Worm (Caenorhabditis elegans) whole organism, young adult: ENCODE data around the gene Y69A2AR.22.

ENCODE experiments used
- B0019.2 ChIP-seq: fragments of 200-800 bp; sonication (Bioruptor generic); conservative IDR thresholded peaks from 2 replicates; pipeline ENCODE4 v1.3.6; 2022; ENCODE audit warnings: missing genetic modification reagents, missing genetic modification characterization, missing compliant biosample characterization
- B0261.1 ChIP-seq: sonication (generic microtip); optimal IDR thresholded peaks from 2 replicates; lab custom pipeline; 2016; ENCODE audit warnings: mild to moderate bottlenecking, missing genetic modification characterization, moderate library complexity, missing compliant biosample characterization
- C17E4.6 ChIP-seq: fragments of 200-800 bp; sonication (Bioruptor generic); IDR thresholded peaks from 2 replicates; pipeline ENCODE4 v1.3.6; 2022; ENCODE audit warnings: missing genetic modification reagents, missing genetic modification characterization, missing compliant biosample characterization
- F37B4.10 ChIP-seq: fragments of 200-800 bp; sonication (Bioruptor generic); IDR thresholded peaks from 2 replicates; pipeline ENCODE4 v1.3.6; 2022; ENCODE audit warnings: missing genetic modification characterization, missing compliant biosample characterization
- F49E8.2 ChIP-seq: sonication (generic microtip); optimal IDR thresholded peaks from 3 replicates; lab custom pipeline; 2017; ENCODE audit warnings: missing genetic modification characterization, mild to moderate bottlenecking, missing compliant biosample characterization, antibody characterized with exemption, moderate library complexity; ENCODE audit not compliant: insufficient read depth
- F57A8.1 ChIP-seq: fragments of 200-800 bp; sonication (Bioruptor generic); optimal IDR thresholded peaks from 2 replicates; lab custom pipeline; 2018; ENCODE audit warnings: mild to moderate bottlenecking, missing genetic modification characterization, moderate library complexity, missing compliant biosample characterization
- K11D2.4 ChIP-seq: fragments of 200-800 bp; sonication (Bioruptor generic); IDR thresholded peaks from 2 replicates; pipeline ENCODE4 v1.3.6; 2022; ENCODE audit warnings: missing genetic modification reagents, missing genetic modification characterization, missing compliant biosample characterization
- T07F8.4 ChIP-seq: sonication (generic microtip); optimal IDR thresholded peaks from 2 replicates; lab custom pipeline; 2016; ENCODE audit warnings: mild to moderate bottlenecking, missing genetic modification characterization, moderate library complexity, missing compliant biosample characterization
- ZK185.1 ChIP-seq: sonication (generic microtip); optimal IDR thresholded peaks from 2 replicates; lab custom pipeline; 2016; ENCODE audit warnings: mild to moderate bottlenecking, missing genetic modification characterization, missing compliant biosample characterization; ENCODE audit not compliant: poor library complexity, severe bottlenecking
- athp-1 ChIP-seq: sonication (generic microtip); optimal IDR thresholded peaks from 2 replicates; lab custom pipeline; 2017; ENCODE audit warnings: mild to moderate bottlenecking, missing genetic modification characterization, missing compliant biosample characterization
- attf-3 ChIP-seq: fragments of 200-800 bp; sonication (Bioruptor generic); conservative IDR thresholded peaks from 2 replicates; pipeline ENCODE4 v1.3.6; 2022; ENCODE audit warnings: missing genetic modification reagents, missing genetic modification characterization, missing compliant biosample characterization
- attf-5 ChIP-seq: fragments of 200-800 bp; sonication (Bioruptor generic); optimal IDR thresholded peaks from 2 replicates; lab custom pipeline; 2018; ENCODE audit warnings: mild to moderate bottlenecking, missing genetic modification characterization, missing compliant biosample characterization
- bed-2 ChIP-seq: fragments of 200-800 bp; sonication (Bioruptor generic); IDR thresholded peaks from 2 replicates; pipeline ENCODE4 v1.3.6; 2022; ENCODE audit warnings: missing genetic modification reagents, missing genetic modification characterization, missing compliant biosample characterization
- cebp-2 ChIP-seq: fragments of 200-800 bp; sonication (Bioruptor generic); IDR thresholded peaks from 2 replicates; pipeline ENCODE4 v1.3.6; 2022; ENCODE audit warnings: missing genetic modification characterization, missing compliant biosample characterization
- ceh-91 ChIP-seq: fragments of 200-800 bp; sonication (Bioruptor generic); IDR thresholded peaks from 2 replicates; pipeline ENCODE4 v1.3.6; 2022; ENCODE audit warnings: missing genetic modification reagents, missing genetic modification characterization, missing compliant biosample characterization
- die-1 ChIP-seq: sonication (generic microtip); optimal IDR thresholded peaks from 2 replicates; lab custom pipeline; 2016; ENCODE audit warnings: missing genotype, mild to moderate bottlenecking, missing genetic modification characterization, missing compliant biosample characterization
- dox-1 ChIP-seq: fragments of 200-800 bp; sonication (Bioruptor generic); IDR thresholded peaks from 2 replicates; pipeline ENCODE4 v1.3.6; 2022; ENCODE audit warnings: missing genetic modification reagents, missing genetic modification characterization, missing compliant biosample characterization
- dpff-1 ChIP-seq: sonication (generic microtip); optimal IDR thresholded peaks from 2 replicates; lab custom pipeline; 2017; ENCODE audit warnings: mild to moderate bottlenecking, missing genetic modification characterization, missing compliant biosample characterization
- dpl-1 ChIP-seq: fragments of 150-350 bp; optimal IDR thresholded peaks from 2 replicates; lab custom pipeline; 2014; ENCODE audit warnings: missing biosample characterization, missing genetic modification reagents, missing genetic modification characterization
- efl-1 ChIP-seq: fragments of 150-350 bp; optimal IDR thresholded peaks from 2 replicates; lab custom pipeline; 2014; ENCODE audit warnings: missing biosample characterization, missing genetic modification reagents, missing genetic modification characterization
- egl-18 ChIP-seq: fragments of 200-800 bp; sonication (Bioruptor generic); IDR thresholded peaks from 2 replicates; pipeline ENCODE4 v1.3.6; 2022; ENCODE audit warnings: missing genetic modification reagents, missing genetic modification characterization, missing compliant biosample characterization
- egrh-3 ChIP-seq: fragments of 200-800 bp; sonication (Bioruptor generic); IDR thresholded peaks from 2 replicates; pipeline ENCODE4 v1.3.6; 2022; ENCODE audit warnings: missing genetic modification reagents, missing genetic modification characterization, missing compliant biosample characterization
- hmg-1.2 ChIP-seq: fragments of 200-800 bp; sonication (Bioruptor generic); IDR thresholded peaks from 2 replicates; pipeline ENCODE4 v1.3.6; 2022; ENCODE audit warnings: missing genetic modification reagents, missing genetic modification characterization, missing compliant biosample characterization
- lin-40 ChIP-seq: sonication (generic microtip); optimal IDR thresholded peaks from 2 replicates; lab custom pipeline; 2016; ENCODE audit warnings: missing genetic modification characterization, mild to moderate bottlenecking, missing compliant biosample characterization, missing genotype, missing genetic modification reagents
- lir-1 ChIP-seq: fragments of 200-800 bp; sonication (Bioruptor generic); conservative IDR thresholded peaks from 2 replicates; pipeline ENCODE4 v1.3.6; 2022; ENCODE audit warnings: missing genetic modification reagents, missing genetic modification characterization, missing compliant biosample characterization
- madf-10 ChIP-seq: sonication (generic microtip); optimal IDR thresholded peaks from 2 replicates; lab custom pipeline; 2016; ENCODE audit warnings: mild to moderate bottlenecking, missing genetic modification characterization, missing compliant biosample characterization
- madf-3 ChIP-seq: fragments of 200-800 bp; sonication (Bioruptor generic); IDR thresholded peaks from 2 replicates; pipeline ENCODE4 v1.3.6; 2022; ENCODE audit warnings: missing genetic modification reagents, missing genetic modification characterization, missing compliant biosample characterization
- madf-6 ChIP-seq: fragments of 200-800 bp; sonication (Bioruptor generic); IDR thresholded peaks from 2 replicates; pipeline ENCODE4 v1.3.6; 2022; ENCODE audit warnings: missing genetic modification reagents, missing genetic modification characterization, missing compliant biosample characterization
- nhr-90 ChIP-seq: sonication (generic microtip); optimal IDR thresholded peaks from 2 replicates; lab custom pipeline; 2016; ENCODE audit warnings: missing genotype, mild to moderate bottlenecking, missing genetic modification characterization, missing compliant biosample characterization
- rcor-1 ChIP-seq: fragments of 200-800 bp; sonication (Bioruptor generic); IDR thresholded peaks from 2 replicates; pipeline ENCODE4 v1.3.6; 2022; ENCODE audit warnings: missing genetic modification reagents, missing genetic modification characterization, missing compliant biosample characterization
- rec-8 ChIP-seq, 2 experiments: sonication (generic microtip); optimal IDR thresholded peaks; 2 replicates each; lab custom pipeline; 2016; ENCODE audit warnings: mild to moderate bottlenecking in 2 of 2, missing genetic modification characterization in 2 of 2, missing genetic modification reagents in 2 of 2, missing genotype in 2 of 2, missing biosample characterization in 1 of 2, missing compliant biosample characterization in 1 of 2, moderate library complexity in 1 of 2
- somi-1 ChIP-seq: fragments of 200-800 bp; sonication (Bioruptor generic); optimal IDR thresholded peaks from 2 replicates; lab custom pipeline; 2018; ENCODE audit warnings: mild to moderate bottlenecking, missing genetic modification characterization, missing compliant biosample characterization
- tbp1 ChIP-seq: fragments of 200-800 bp; sonication (Bioruptor generic); optimal IDR thresholded peaks from 2 replicates; lab custom pipeline; 2018; ENCODE audit warnings: mild to moderate bottlenecking, missing genetic modification characterization, missing compliant biosample characterization
- tbx-9 ChIP-seq: sonication (generic microtip); optimal IDR thresholded peaks from 2 replicates; lab custom pipeline; 2016; ENCODE audit warnings: borderline replicate concordance, missing genetic modification characterization, inconsistent platforms, missing compliant biosample characterization
- unc-62 ChIP-seq: fragments of 150-350 bp; optimal IDR thresholded peaks from 2 replicates; lab custom pipeline; 2014; ENCODE audit warnings: missing biosample characterization, missing genetic modification reagents, missing genetic modification characterization
- xnd-1 ChIP-seq: sonication (generic microtip); optimal IDR thresholded peaks from 2 replicates; lab custom pipeline; 2016; ENCODE audit warnings: missing genotype, missing genetic modification reagents, missing genetic modification characterization, missing compliant biosample characterization
- ztf-3 ChIP-seq: fragments of 200-800 bp; sonication (Bioruptor generic); optimal IDR thresholded peaks from 2 replicates; lab custom pipeline; 2018; ENCODE audit warnings: mild to moderate bottlenecking, missing genetic modification characterization, missing compliant biosample characterization

Gene Y69A2AR.22

DNA sequence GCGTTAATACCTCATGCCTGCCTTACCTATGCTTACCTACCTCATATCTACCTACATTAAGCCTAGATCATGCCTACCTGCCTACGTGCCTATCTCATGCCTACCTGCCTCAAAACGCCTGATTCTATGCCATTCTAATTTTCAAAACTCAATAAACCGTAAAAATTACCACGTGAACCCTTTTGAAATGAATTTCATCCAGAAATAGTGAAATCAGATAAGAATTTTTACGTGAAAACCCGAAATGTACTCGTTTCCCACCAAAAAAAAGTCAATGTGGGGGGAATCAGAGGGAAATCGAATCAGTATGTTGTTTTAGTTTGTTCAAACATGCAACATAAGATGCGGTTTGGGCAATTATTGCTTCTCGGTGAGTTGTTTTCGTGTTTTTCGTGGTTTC is 19.2 kb downstream of the Y69A2AR.22 start, which contains the start of gene Y69A2AR.19:
Gene Y69A2AR.19 (plus strand): TSS at position 301 of the 400 bp plus-strand sequence.
- TF ChIP-seq tbx-9 (tag; lab: Kevin White, UChicago) = no peak
- TF ChIP-seq egl-18 (GFP tag; lab: Robert Waterston, UW) = no peak
- TF ChIP-seq somi-1 = no peak
- TF ChIP-seq F37B4.10 (GFP tag; lab: Robert Waterston, UW) = no peak
- no peak for TF ChIP-seq lin-40 (tag; lab: Kevin White, UChicago)
- TF ChIP-seq B0261.1 (tag; lab: Kevin White, UChicago) = no peak
- no peak for TF ChIP-seq B0019.2
- no peak for TF ChIP-seq madf-3 (GFP tag; lab: Robert Waterston, UW)
- no peak for TF ChIP-seq K11D2.4
- no peak for TF ChIP-seq F57A8.1 (GFP tag; lab: Kevin White, UChicago)
- TF ChIP-seq F49E8.2 = no peak
- TF ChIP-seq rec-8 (tag; optimal IDR thresholded peaks at IDR 0.05; lab: Kevin White, UChicago) = no peak
- no peak for TF ChIP-seq tbp1 (GFP tag; lab: Kevin White, UChicago)
- no peak for TF ChIP-seq attf-3 (GFP tag; lab: Robert Waterston, UW)
- TF ChIP-seq efl-1 (GFP tag; lab: Kevin White, UChicago) = no peak
- TF ChIP-seq die-1 = no peak
- TF ChIP-seq attf-5 (GFP tag; lab: Kevin White, UChicago) = no peak
- TF ChIP-seq rcor-1 (GFP tag; lab: Robert Waterston, UW) = no peak
- TF ChIP-seq egrh-3 = no peak
- no peak for TF ChIP-seq madf-10

DNA sequence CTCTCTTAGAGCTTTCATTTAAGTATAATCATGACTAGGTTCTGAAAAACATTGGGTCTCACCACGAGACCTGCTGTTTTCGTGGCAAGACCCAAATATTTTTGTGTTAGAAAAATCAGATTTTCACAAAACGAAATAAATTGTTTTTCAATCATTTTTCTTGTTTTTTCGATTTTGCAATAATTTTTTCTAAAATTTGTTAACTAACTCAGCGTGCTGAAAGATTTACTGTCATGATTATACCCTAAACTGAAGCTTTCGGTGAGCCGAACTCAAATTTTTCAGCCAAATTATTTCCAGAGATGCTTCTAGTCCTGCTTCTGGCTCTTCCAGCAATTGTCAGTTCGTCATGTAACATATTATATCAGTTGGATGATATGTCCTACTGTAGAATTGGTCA is 25.8 kb downstream of the Y69A2AR.22 start, which contains the start of gene Y69A2AL.2:
Gene Y69A2AL.2 (plus strand): TSS at position 301 of the 400 bp plus-strand sequence.
- TF ChIP-seq madf-6 (no peak), madf-10 (no peak), nhr-90 (tag; lab: Kevin White, UChicago) (no peak), ceh-91 (GFP tag; lab: Robert Waterston, UW) (no peak), attf-5 (GFP tag; lab: Kevin White, UChicago) (no peak), T07F8.4 (no peak), lir-1 (no peak), F49E8.2 (no peak), athp-1 (tag; lab: Kevin White, UChicago) (no peak), cebp-2 (GFP tag; lab: Robert Waterston, UW) (no peak), ZK185.1 (tag; lab: Kevin White, UChicago) (no peak), dox-1 (GFP tag; lab: Robert Waterston, UW) (no peak), bed-2 (GFP tag; lab: Robert Waterston, UW) (no peak), C17E4.6 (GFP tag; lab: Robert Waterston, UW) (no peak), dpl-1 (no peak), B0261.1 (tag; lab: Kevin White, UChicago) (no peak), hmg-1.2 (GFP tag; lab: Robert Waterston, UW) (no peak), dpff-1 (no peak), madf-3 (GFP tag; lab: Robert Waterston, UW) (no peak), xnd-1 (tag; lab: Kevin White, UChicago) (no peak)
- TF ChIP-seq, all 124 proteins: peak for 0

DNA sequence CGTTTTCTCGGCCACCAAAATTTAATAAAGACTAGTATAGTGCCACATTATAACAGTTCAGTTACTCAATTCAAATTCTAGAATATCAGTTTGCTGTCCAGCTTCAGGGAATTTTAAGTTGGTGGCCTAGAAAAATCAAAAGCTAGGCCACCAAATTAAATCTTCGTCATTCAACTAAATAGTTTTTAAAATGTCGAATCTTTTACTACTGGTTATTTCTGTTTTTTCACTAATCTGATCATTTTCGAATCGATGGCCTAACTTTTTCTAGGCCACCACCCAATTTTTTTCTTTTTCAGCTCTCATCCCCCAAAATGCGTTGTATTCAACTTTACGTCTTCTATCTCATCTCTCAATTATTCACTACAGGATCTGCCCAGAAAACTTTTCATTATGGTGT is 31.3 kb downstream of the Y69A2AR.22 start, which contains the start of gene grd-16:
Gene grd-16 (plus strand): TSS at position 301 of the 400 bp plus-strand sequence.
- TF ChIP-seq unc-62 (GFP tag; lab: Kevin White, UChicago) = no peak
- no peak for TF ChIP-seq F49E8.2
- TF ChIP-seq ztf-3 (GFP tag; lab: Kevin White, UChicago) = no peak
- TF ChIP-seq egrh-3 = no peak
